Worm (Caenorhabditis elegans) whole organism, young adult: Measurements from ENCODE around the gene atat-2.

Experiments
- B0019.2 ChIP-seq: fragments of 200-800 bp; sonication (Bioruptor generic); conservative IDR thresholded peaks from 2 replicates; pipeline ENCODE4 v1.3.6; 2022; ENCODE audit warnings: missing genetic modification reagents, missing genetic modification characterization, missing compliant biosample characterization
- B0035.1 ChIP-seq: sonication (generic microtip); optimal IDR thresholded peaks from 2 replicates; lab custom pipeline; 2016; ENCODE audit warnings: missing genetic modification characterization, mild to moderate bottlenecking, missing compliant biosample characterization, missing genotype, missing genetic modification reagents
- B0261.1 ChIP-seq: sonication (generic microtip); optimal IDR thresholded peaks from 2 replicates; lab custom pipeline; 2016; ENCODE audit warnings: mild to moderate bottlenecking, missing genetic modification characterization, moderate library complexity, missing compliant biosample characterization
- D2030.7 ChIP-seq: fragments of 200-800 bp; sonication (Bioruptor generic); IDR thresholded peaks from 2 replicates; pipeline ENCODE4 v1.3.6; 2022; ENCODE audit warnings: missing genetic modification reagents, missing genetic modification characterization, missing compliant biosample characterization
- F49E8.2 ChIP-seq: sonication (generic microtip); optimal IDR thresholded peaks from 3 replicates; lab custom pipeline; 2017; ENCODE audit warnings: missing genetic modification characterization, mild to moderate bottlenecking, missing compliant biosample characterization, antibody characterized with exemption, moderate library complexity; ENCODE audit not compliant: insufficient read depth
- F57A8.1 ChIP-seq: fragments of 200-800 bp; sonication (Bioruptor generic); optimal IDR thresholded peaks from 2 replicates; lab custom pipeline; 2018; ENCODE audit warnings: mild to moderate bottlenecking, missing genetic modification characterization, moderate library complexity, missing compliant biosample characterization
- K12H6.12 ChIP-seq: fragments of 200-800 bp; sonication (Bioruptor generic); optimal IDR thresholded peaks from 2 replicates; lab custom pipeline; 2018; ENCODE audit warnings: mild to moderate bottlenecking, missing genetic modification characterization, missing compliant biosample characterization
- Y53G8AR.9 ChIP-seq: fragments of 200-800 bp; sonication (Bioruptor generic); conservative IDR thresholded peaks from 2 replicates; pipeline ENCODE4 v1.3.6; 2022; ENCODE audit warnings: missing genetic modification reagents, missing genetic modification characterization, missing compliant biosample characterization
- Y79H2A.3 ChIP-seq: fragments of 200-800 bp; sonication (Bioruptor generic); conservative IDR thresholded peaks from 2 replicates; pipeline ENCODE4 v1.3.6; 2022; ENCODE audit warnings: missing genetic modification reagents, missing genetic modification characterization, missing compliant biosample characterization
- Y95B8A.8 ChIP-seq: fragments of 200-800 bp; sonication (Bioruptor generic); IDR thresholded peaks from 2 replicates; pipeline ENCODE4 v1.3.6; 2022; ENCODE audit warnings: missing genetic modification reagents, missing genetic modification characterization, missing compliant biosample characterization
- aptf-3 ChIP-seq: fragments of 200-800 bp; sonication (Bioruptor generic); IDR thresholded peaks from 2 replicates; pipeline ENCODE4 v1.3.6; 2022; ENCODE audit warnings: missing genetic modification characterization, missing compliant biosample characterization
- bed-2 ChIP-seq: fragments of 200-800 bp; sonication (Bioruptor generic); IDR thresholded peaks from 2 replicates; pipeline ENCODE4 v1.3.6; 2022; ENCODE audit warnings: missing genetic modification reagents, missing genetic modification characterization, missing compliant biosample characterization
- cebp-1 ChIP-seq, 2 experiments: fragments of 200-800 bp in 1 of 2; sonication (Bioruptor generic) in 1 of 2; sonication (generic microtip) in 1 of 2; IDR thresholded peaks in 1 of 2; optimal IDR thresholded peaks in 1 of 2; 2 replicates each; pipeline versions ENCODE4 v1.3.6 to Lab custom; 2017 to 2022; ENCODE audit warnings: missing compliant biosample characterization in 2 of 2, missing genetic modification characterization in 2 of 2, mild to moderate bottlenecking in 1 of 2, missing genetic modification reagents in 1 of 2, moderate library complexity in 1 of 2
- ceh-100 ChIP-seq: fragments of 200-800 bp; sonication (Bioruptor generic); IDR thresholded peaks from 2 replicates; pipeline ENCODE4 v1.3.6; 2022; ENCODE audit warnings: missing genetic modification reagents, missing genetic modification characterization, missing compliant biosample characterization
- ceh-58 ChIP-seq: fragments of 200-800 bp; sonication (Bioruptor generic); IDR thresholded peaks from 2 replicates; pipeline ENCODE4 v1.3.6; 2022; ENCODE audit warnings: missing genetic modification characterization, missing compliant biosample characterization
- die-1 ChIP-seq: sonication (generic microtip); optimal IDR thresholded peaks from 2 replicates; lab custom pipeline; 2016; ENCODE audit warnings: missing genotype, mild to moderate bottlenecking, missing genetic modification characterization, missing compliant biosample characterization
- dpl-1 ChIP-seq: fragments of 150-350 bp; optimal IDR thresholded peaks from 2 replicates; lab custom pipeline; 2014; ENCODE audit warnings: missing biosample characterization, missing genetic modification reagents, missing genetic modification characterization
- ets-4 ChIP-seq: fragments of 200-800 bp; sonication (Bioruptor generic); optimal IDR thresholded peaks from 2 replicates; lab custom pipeline; 2018; ENCODE audit warnings: mild to moderate bottlenecking, missing genetic modification characterization, missing compliant biosample characterization
- hmg-1.2 ChIP-seq: fragments of 200-800 bp; sonication (Bioruptor generic); IDR thresholded peaks from 2 replicates; pipeline ENCODE4 v1.3.6; 2022; ENCODE audit warnings: missing genetic modification reagents, missing genetic modification characterization, missing compliant biosample characterization
- hsf-1 ChIP-seq: fragments of 200-800 bp; sonication (Bioruptor generic); IDR thresholded peaks from 2 replicates; pipeline ENCODE4 v1.3.6; 2022; ENCODE audit warnings: missing genetic modification reagents, missing genetic modification characterization, missing compliant biosample characterization
- let-526 ChIP-seq: fragments of 200-800 bp; sonication (Bioruptor generic); IDR thresholded peaks from 2 replicates; pipeline ENCODE4 v1.3.6; 2022; ENCODE audit warnings: missing genetic modification reagents, missing genetic modification characterization, missing compliant biosample characterization
- let-607 ChIP-seq, 2 experiments: fragments of 200-800 bp in 1 of 2; sonication (Bioruptor generic) in 1 of 2; sonication (generic microtip) in 1 of 2; optimal IDR thresholded peaks; 2 replicates each; lab custom pipeline; 2016 to 2018; ENCODE audit warnings: mild to moderate bottlenecking in 2 of 2, missing compliant biosample characterization in 2 of 2, missing genetic modification characterization in 2 of 2, moderate library complexity in 2 of 2, missing genotype in 1 of 2
- lin-26 ChIP-seq: fragments of 200-800 bp; sonication (Bioruptor generic); IDR thresholded peaks from 2 replicates; pipeline ENCODE4 v1.3.6; 2022; ENCODE audit warnings: missing genetic modification reagents, missing genetic modification characterization, missing compliant biosample characterization
- madf-10 ChIP-seq: sonication (generic microtip); optimal IDR thresholded peaks from 2 replicates; lab custom pipeline; 2016; ENCODE audit warnings: mild to moderate bottlenecking, missing genetic modification characterization, missing compliant biosample characterization
- madf-3 ChIP-seq: fragments of 200-800 bp; sonication (Bioruptor generic); IDR thresholded peaks from 2 replicates; pipeline ENCODE4 v1.3.6; 2022; ENCODE audit warnings: missing genetic modification reagents, missing genetic modification characterization, missing compliant biosample characterization
- madf-8 ChIP-seq: fragments of 200-800 bp; sonication (Bioruptor generic); conservative IDR thresholded peaks from 2 replicates; pipeline ENCODE4 v1.3.6; 2022; ENCODE audit warnings: missing genetic modification reagents, missing genetic modification characterization, missing compliant biosample characterization
- mcd-1 ChIP-seq: fragments of 200-800 bp; sonication (Bioruptor generic); IDR thresholded peaks from 2 replicates; pipeline ENCODE4 v1.3.6; 2022; ENCODE audit warnings: missing genetic modification reagents, missing genetic modification characterization, missing compliant biosample characterization
- nhr-80 ChIP-seq: sonication (generic microtip); optimal IDR thresholded peaks from 2 replicates; lab custom pipeline; 2016; ENCODE audit warnings: missing genetic modification characterization, missing compliant biosample characterization
- nhr-90 ChIP-seq: sonication (generic microtip); optimal IDR thresholded peaks from 2 replicates; lab custom pipeline; 2016; ENCODE audit warnings: missing genotype, mild to moderate bottlenecking, missing genetic modification characterization, missing compliant biosample characterization
- snpc-1.1 ChIP-seq: sonication (generic microtip); optimal IDR thresholded peaks from 2 replicates; lab custom pipeline; 2017; ENCODE audit warnings: missing genetic modification characterization, mild to moderate bottlenecking, missing compliant biosample characterization, antibody characterized with exemption, moderate library complexity, missing genotype, missing genetic modification reagents; ENCODE audit not compliant: insufficient read depth
- tlf-1 ChIP-seq: fragments of 200-800 bp; sonication (Bioruptor generic); optimal IDR thresholded peaks from 2 replicates; lab custom pipeline; 2018; ENCODE audit warnings: mild to moderate bottlenecking, missing genetic modification characterization, missing compliant biosample characterization
- zfh-2 ChIP-seq: fragments of 200-800 bp; sonication (Bioruptor generic); conservative IDR thresholded peaks from 2 replicates; pipeline ENCODE4 v1.3.6; 2022; ENCODE audit warnings: missing genetic modification reagents, missing genetic modification characterization, missing compliant biosample characterization
- zim-3 ChIP-seq: sonication (generic microtip); optimal IDR thresholded peaks from 2 replicates; lab custom pipeline; 2017; ENCODE audit warnings: mild to moderate bottlenecking, missing genetic modification characterization, moderate library complexity, missing compliant biosample characterization

atat-2 gene

ce11 chrX:5815343-5815742 is 33.6 kb upstream of the atat-2 start:
- TF ChIP-seq ets-4 (GFP tag; lab: Kevin White, UChicago) (no peak), Y79H2A.3 (GFP tag; lab: Robert Waterston, UW) (no peak), F57A8.1 (GFP tag; lab: Kevin White, UChicago) (no peak), madf-8 (GFP tag; lab: Robert Waterston, UW) (no peak), ceh-100 (GFP tag; lab: Robert Waterston, UW) (no peak), dpl-1 (GFP tag; lab: Kevin White, UChicago) (no peak), nhr-80 (tag; lab: Kevin White, UChicago) (no peak), ceh-58 (no peak), let-607 (tag; optimal IDR thresholded peaks at IDR 0.05; lab: Kevin White, UChicago) (no peak), nhr-90 (tag; lab: Kevin White, UChicago) (no peak), tlf-1 (GFP tag; lab: Kevin White, UChicago) (no peak), let-526 (GFP tag; lab: Robert Waterston, UW) (no peak), lin-26 (GFP tag; lab: Robert Waterston, UW) (no peak), B0019.2 (no peak), F49E8.2 (no peak), hmg-1.2 (GFP tag; lab: Robert Waterston, UW) (no peak), die-1 (tag; lab: Kevin White, UChicago) (no peak), B0261.1 (tag; lab: Kevin White, UChicago) (no peak), B0035.1 (tag; lab: Kevin White, UChicago) (no peak)

- 0 out of 2 replicates have a peak, but pooled peaks have one; percentile 42 for TF ChIP-seq aptf-3 (GFP tag; lab: Robert Waterston, UW)
- no peak for TF ChIP-seq hsf-1 (GFP tag; lab: Robert Waterston, UW)
- no peak for TF ChIP-seq Y53G8AR.9 (GFP tag; lab: Robert Waterston, UW)
- no peak for TF ChIP-seq lin-26 (GFP tag; lab: Robert Waterston, UW)
- TF ChIP-seq D2030.7 (GFP tag; lab: Robert Waterston, UW): no peak
- TF ChIP-seq mcd-1 (GFP tag; lab: Robert Waterston, UW): 0 out of 2 replicates have a peak, but pooled peaks have one; percentile 7
- peak; percentile 17 for TF ChIP-seq K12H6.12 (tag; lab: Kevin White, UChicago)
- TF ChIP-seq madf-10 (tag; lab: Kevin White, UChicago): peak; percentile 98
- no peak for TF ChIP-seq snpc-1.1 (tag; lab: Kevin White, UChicago)
- peak; percentile 85 for TF ChIP-seq zfh-2 (GFP tag; lab: Robert Waterston, UW)
- TF ChIP-seq bed-2 (GFP tag; lab: Robert Waterston, UW): 0 out of 2 replicates have a peak, but pooled peaks have one; percentile 23
- TF ChIP-seq zim-3 (tag; lab: Kevin White, UChicago): no peak
- no peak for TF ChIP-seq Y95B8A.8 (GFP tag; lab: Robert Waterston, UW)
- no peak for TF ChIP-seq madf-3
Observed at ce11 chrX:5816346-5816745, 32.6 kb upstream of the atat-2 start.

ce11 chrX:5817078-5817477 is 31.8 kb upstream of the atat-2 start:
- no peak for TF ChIP-seq K12H6.12 (tag; lab: Kevin White, UChicago)
- no peak for TF ChIP-seq cebp-1 (GFP tag; IDR thresholded peaks at IDR 0.05; lab: Robert Waterston, UW)
- peak; percentile 11 for TF ChIP-seq cebp-1 (tag; optimal IDR thresholded peaks at IDR 0.05; lab: Kevin White, UChicago)
- TF ChIP-seq madf-3: no peak
- TF ChIP-seq ceh-100 (GFP tag; lab: Robert Waterston, UW): no peak
- TF ChIP-seq, all 124 proteins: peak for 1
